Worm (Caenorhabditis elegans) whole organism, L4 larva: ENCODE measurements around the gene F47D2.11.

Source experiments
- ceh-32 ChIP-seq: sonication (generic microtip); optimal IDR thresholded peaks from 2 replicates; lab custom pipeline; 2016; ENCODE audit warnings: mild to moderate bottlenecking, missing genetic modification characterization, missing compliant biosample characterization; ENCODE audit not compliant: poor library complexity
- ceh-82 ChIP-seq: sonication (generic microtip); optimal IDR thresholded peaks from 2 replicates; lab custom pipeline; 2017; ENCODE audit warnings: missing biosample characterization, missing genetic modification characterization
- daf-12 ChIP-seq: fragments of 150-350 bp; optimal IDR thresholded peaks from 2 replicates; lab custom pipeline; 2014; ENCODE audit warnings: missing biosample characterization, missing genetic modification reagents, missing genetic modification characterization
- fos-1 ChIP-seq: fragments of 150-350 bp; optimal IDR thresholded peaks from 2 replicates; lab custom pipeline; 2014; ENCODE audit warnings: missing biosample characterization, missing genetic modification characterization
- lin-15B ChIP-seq: fragments of 150-350 bp; sonication (generic microtip); optimal IDR thresholded peaks from 3 replicates; lab custom pipeline; 2014; ENCODE audit warnings: missing biosample characterization, missing genetic modification characterization
- mdl-1 ChIP-seq, 2 experiments: fragments of 150-350 bp in 1 of 2; sonication (generic microtip) in 1 of 2; optimal IDR thresholded peaks; 2 replicates each; lab custom pipeline; 2014 to 2017; ENCODE audit warnings: missing biosample characterization in 2 of 2, missing genetic modification characterization in 2 of 2
- nhr-11 ChIP-seq: fragments of 150-350 bp; optimal IDR thresholded peaks from 2 replicates; lab custom pipeline; 2014; ENCODE audit warnings: missing biosample characterization, missing genetic modification characterization
- snpc-4 ChIP-seq: fragments of 150-350 bp; optimal IDR thresholded peaks from 2 replicates; lab custom pipeline; 2014; ENCODE audit warnings: missing biosample characterization, missing genetic modification characterization
- ztf-7 ChIP-seq: fragments of 150-350 bp; optimal IDR thresholded peaks from 2 replicates; lab custom pipeline; 2014; ENCODE audit warnings: missing biosample characterization, missing genetic modification characterization

- TF ChIP-seq daf-12 (tag; lab: Kevin White, UChicago) = no peak
- no peak for TF ChIP-seq ceh-82 (tag; lab: Kevin White, UChicago)
- TF ChIP-seq mdl-1 (tag; optimal IDR thresholded peaks at IDR 0.05; lab: Kevin White, UChicago) = no peak
- no peak for TF ChIP-seq snpc-4 (tag; lab: Kevin White, UChicago)
- TF ChIP-seq ztf-7 (tag; lab: Kevin White, UChicago) = no peak
- TF ChIP-seq ceh-32 (tag; lab: Kevin White, UChicago) = no peak
- no peak for TF ChIP-seq lin-15B
- no peak for TF ChIP-seq fos-1
- TF ChIP-seq nhr-11 (tag; lab: Kevin White, UChicago) = no peak
These were observed 8.0 kb upstream of the F47D2.11 start for ce11 chrV:4303793-4304192.
